In genomic region chrIII:2881117-2881516, ce11 we compare ENCODE assay signal across 6 worm cellular contexts.
TF ChIP-seq lines count a peak whose summit lies in the region.

No protein-coding gene starts in this region.

TF ChIP-seq in whole organism, L1 larva, 84 proteins besides CTCF, POLR2A, EP300 and RAD21 (continues in another document):
- TF ChIP-seq lin-14 (GFP tag; optimal IDR thresholded peaks at IDR 0.05; lab: Kevin White, UChicago): peak; percentile 28
- TF ChIP-seq efl-1 (optimal IDR thresholded peaks at IDR 0.05; lab: Kevin White, UChicago): peak; percentile 11 to 31
- TF ChIP-seq efl-1 (GFP tag; optimal IDR thresholded peaks at IDR 0.05 in 1 of 2; lab: Kevin White, UChicago): peak in 1 of 2 experiments; percentile 33
- TF ChIP-seq tlp-1 (tag; optimal IDR thresholded peaks at IDR 0.05; lab: Kevin White, UChicago): no peak
- TF ChIP-seq vab-15 (tag; optimal IDR thresholded peaks at IDR 0.05; lab: Kevin White, UChicago): no peak
- TF ChIP-seq grh-1 (GFP tag; IDR thresholded peaks at IDR 0.05; lab: Robert Waterston, UW): no peak
- no peak for TF ChIP-seq hpl-2 (GFP tag; optimal IDR thresholded peaks at IDR 0.05; lab: Kevin White, UChicago)
- no peak for TF ChIP-seq hlh-17 (GFP tag; optimal IDR thresholded peaks at IDR 0.05; lab: Kevin White, UChicago; ENCODE audit: borderline replicate concordance)
- no peak for TF ChIP-seq aha-1 (tag; optimal IDR thresholded peaks at IDR 0.05; lab: Kevin White, UChicago)
- TF ChIP-seq nhr-19 (GFP tag; conservative IDR thresholded peaks at IDR 0.05; lab: Robert Waterston, UW): no peak
- peak; percentile 13 for TF ChIP-seq rnt-1 (tag; optimal IDR thresholded peaks at IDR 0.05; lab: Kevin White, UChicago)
- TF ChIP-seq lin-39 (tag; optimal IDR thresholded peaks at IDR 0.05; lab: Kevin White, UChicago): no peak
- no peak for TF ChIP-seq C34B4.2 (tag; optimal IDR thresholded peaks at IDR 0.05; lab: Kevin White, UChicago)
- no peak for TF ChIP-seq alr-1 (tag; optimal IDR thresholded peaks at IDR 0.05; lab: Kevin White, UChicago; ENCODE audit: borderline replicate concordance)
- no peak for TF ChIP-seq ceh-82 (tag; optimal IDR thresholded peaks at IDR 0.05; lab: Kevin White, UChicago)

TF ChIP-seq in whole organism, L2 larva, 48 proteins besides CTCF, POLR2A, EP300 and RAD21:
- TF ChIP-seq lsy-2 (tag; optimal IDR thresholded peaks at IDR 0.05; lab: Kevin White, UChicago) (peak in 1 of 2 experiments; percentile 25), lin-39 (tag; optimal IDR thresholded peaks at IDR 0.05; lab: Kevin White, UChicago) (no peak), peb-1 (tag; optimal IDR thresholded peaks at IDR 0.05; lab: Kevin White, UChicago) (no peak), F13H6.1 (tag; optimal IDR thresholded peaks at IDR 0.05; lab: Kevin White, UChicago) (peak; percentile 19), ztf-1 (GFP tag; conservative IDR thresholded peaks at IDR 0.05; lab: Robert Waterston, UW) (no peak), fos-1 (tag; optimal IDR thresholded peaks at IDR 0.05; lab: Kevin White, UChicago) (no peak), lin-13 (GFP tag; optimal IDR thresholded peaks at IDR 0.05; lab: Kevin White, UChicago) (peak; percentile 3)

TF ChIP-seq in whole organism, L3 larva, 47 proteins besides CTCF, POLR2A, EP300 and RAD21 (continues in another document):
- TF ChIP-seq pha-4 (tag; optimal IDR thresholded peaks at IDR 0.05; lab: Kevin White, UChicago) (peak; percentile 11), nhr-76 (tag; optimal IDR thresholded peaks at IDR 0.05; lab: Kevin White, UChicago) (no peak), egl-5 (tag; optimal IDR thresholded peaks at IDR 0.05; lab: Kevin White, UChicago) (no peak), daf-12 (tag; optimal IDR thresholded peaks at IDR 0.05; lab: Kevin White, UChicago) (no peak), tbx-2 (tag; optimal IDR thresholded peaks at IDR 0.05; lab: Kevin White, UChicago) (no peak), pqm-1 (tag; optimal IDR thresholded peaks at IDR 0.05; lab: Kevin White, UChicago) (no peak), skn-1 (tag; optimal IDR thresholded peaks at IDR 0.05; lab: Kevin White, UChicago) (no peak), snpc-4 (tag; optimal IDR thresholded peaks at IDR 0.05; lab: Kevin White, UChicago) (no peak), ZK546.5 (tag; optimal IDR thresholded peaks at IDR 0.05; lab: Kevin White, UChicago) (no peak), ceh-9 (tag; optimal IDR thresholded peaks at IDR 0.05; lab: Kevin White, UChicago) (no peak), mml-1 (tag; optimal IDR thresholded peaks at IDR 0.05; lab: Kevin White, UChicago) (no peak), nhr-67 (tag; optimal IDR thresholded peaks at IDR 0.05; lab: Kevin White, UChicago) (no peak), ama-1 (optimal IDR thresholded peaks at IDR 0.05; lab: Kevin White, UChicago) (no peak), eor-1 (tag; optimal IDR thresholded peaks at IDR 0.05; lab: Kevin White, UChicago) (no peak), R02D3.7 (tag; optimal IDR thresholded peaks at IDR 0.05; lab: Kevin White, UChicago) (no peak), fkh-10 (GFP tag; optimal IDR thresholded peaks at IDR 0.05; lab: Kevin White, UChicago) (no peak), jun-1 (tag; optimal IDR thresholded peaks at IDR 0.05; lab: Kevin White, UChicago) (no peak), unc-62 (GFP tag; optimal IDR thresholded peaks at IDR 0.05; lab: Kevin White, UChicago) (no peak), hmg-11 (tag; optimal IDR thresholded peaks at IDR 0.05; lab: Kevin White, UChicago) (peak; percentile 49), ceh-16 (tag; optimal IDR thresholded peaks at IDR 0.05; lab: Kevin White, UChicago) (no peak)

TF ChIP-seq in whole organism, L4 larva, 104 proteins besides CTCF, POLR2A, EP300 and RAD21:
- TF ChIP-seq daf-16 (GFP tag; optimal IDR thresholded peaks at IDR 0.05; lab: Kevin White, UChicago) (peak in 1 of 2 experiments; percentile 32), daf-16 (tag; optimal IDR thresholded peaks at IDR 0.05; lab: Kevin White, UChicago) (no peak), dve-1 (tag; optimal IDR thresholded peaks at IDR 0.05; lab: Kevin White, UChicago; ENCODE audit: insufficient read depth) (peak; percentile 18), attf-4 (tag; optimal IDR thresholded peaks at IDR 0.05; lab: Kevin White, UChicago) (no peak), nhr-42 (GFP tag; IDR thresholded peaks at IDR 0.05; lab: Robert Waterston, UW) (no peak), zfp-2 (tag; optimal IDR thresholded peaks at IDR 0.05; lab: Kevin White, UChicago) (no peak), zfp-3 (GFP tag; conservative IDR thresholded peaks at IDR 0.05; lab: Robert Waterston, UW) (no peak), snpc-1.2 (GFP tag; IDR thresholded peaks at IDR 0.05; lab: Robert Waterston, UW) (no peak), hlh-11 (tag; optimal IDR thresholded peaks at IDR 0.05; lab: Kevin White, UChicago) (peak; percentile 13), egl-27 (tag; optimal IDR thresholded peaks at IDR 0.05; lab: Kevin White, UChicago) (no peak), D1046.2 (GFP tag; IDR thresholded peaks at IDR 0.05; lab: Robert Waterston, UW) (no peak), daf-19 (GFP tag; conservative IDR thresholded peaks at IDR 0.05; lab: Robert Waterston, UW) (no peak), daf-8 (GFP tag; IDR thresholded peaks at IDR 0.05; lab: Robert Waterston, UW) (no peak), jun-1 (tag; optimal IDR thresholded peaks at IDR 0.05; lab: Kevin White, UChicago) (no peak), lsy-2 (tag; optimal IDR thresholded peaks at IDR 0.05; lab: Kevin White, UChicago) (peak in 1 of 2 experiments; percentile 17), pqm-1 (tag; optimal IDR thresholded peaks at IDR 0.05; lab: Kevin White, UChicago) (no peak), F26F4.8 (GFP tag; conservative IDR thresholded peaks at IDR 0.05; lab: Robert Waterston, UW) (no peak)
TF ChIP-seq in whole organism, L4 larva: peak in this region for 4.

TF ChIP-seq in whole organism, mixed stage, embryonic, 35 proteins besides CTCF, POLR2A, EP300 and RAD21:
- TF ChIP-seq unc-120 (tag; optimal IDR thresholded peaks at IDR 0.05; lab: Kevin White, UChicago; ENCODE audit: poor library complexity, severe bottlenecking) (peak; percentile 17), nhr-12 (tag; optimal IDR thresholded peaks at IDR 0.05; lab: Kevin White, UChicago) (no peak)
TF ChIP-seq in whole organism, mixed stage, embryonic: peak in this region for 1.

TF ChIP-seq in whole organism, young adult, 124 proteins besides CTCF, POLR2A, EP300 and RAD21:
- TF ChIP-seq lin-54 (GFP tag; optimal IDR thresholded peaks at IDR 0.05; lab: Kevin White, UChicago) (no peak), attf-3 (GFP tag; conservative IDR thresholded peaks at IDR 0.05; lab: Robert Waterston, UW) (no peak), cebp-1 (GFP tag; IDR thresholded peaks at IDR 0.05; lab: Robert Waterston, UW) (no peak), cebp-1 (tag; optimal IDR thresholded peaks at IDR 0.05; lab: Kevin White, UChicago) (peak; percentile 2), lin-40 (tag; optimal IDR thresholded peaks at IDR 0.05; lab: Kevin White, UChicago) (no peak), Y53G8AR.9 (GFP tag; conservative IDR thresholded peaks at IDR 0.05; lab: Robert Waterston, UW) (no peak), pha-4 (tag; optimal IDR thresholded peaks at IDR 0.05; lab: Kevin White, UChicago) (no peak), ztf-26 (tag; optimal IDR thresholded peaks at IDR 0.05; lab: Kevin White, UChicago) (no peak), hmg-1.2 (GFP tag; IDR thresholded peaks at IDR 0.05; lab: Robert Waterston, UW) (peak; percentile 64; the same call in 1 of the 2 replicates), nhr-179 (tag; optimal IDR thresholded peaks at IDR 0.05; lab: Kevin White, UChicago) (no peak)
TF ChIP-seq in whole organism, young adult: peak in this region for 2.
